Fruit fly (Drosophila melanogaster) whole organism: ENCODE data around the gene CG13907.

ENCODE experiments used
- CG8478 ChIP-seq: fragments of >200 bp; optimal IDR thresholded peaks from 2 replicates; lab custom pipeline; 2018; ENCODE audit warnings: inconsistent platforms
- EcR ChIP-seq, 2 experiments: fragments of >200 bp; optimal IDR thresholded peaks; 2 replicates each; lab custom pipeline; 2017; ENCODE audit warnings: missing biosample characterization in 2 of 2, missing genetic modification characterization in 2 of 2, missing genetic modification reagents in 2 of 2
- psq ChIP-seq: fragments of >200 bp; optimal IDR thresholded peaks from 2 replicates; lab custom pipeline; 2017

DNA sequence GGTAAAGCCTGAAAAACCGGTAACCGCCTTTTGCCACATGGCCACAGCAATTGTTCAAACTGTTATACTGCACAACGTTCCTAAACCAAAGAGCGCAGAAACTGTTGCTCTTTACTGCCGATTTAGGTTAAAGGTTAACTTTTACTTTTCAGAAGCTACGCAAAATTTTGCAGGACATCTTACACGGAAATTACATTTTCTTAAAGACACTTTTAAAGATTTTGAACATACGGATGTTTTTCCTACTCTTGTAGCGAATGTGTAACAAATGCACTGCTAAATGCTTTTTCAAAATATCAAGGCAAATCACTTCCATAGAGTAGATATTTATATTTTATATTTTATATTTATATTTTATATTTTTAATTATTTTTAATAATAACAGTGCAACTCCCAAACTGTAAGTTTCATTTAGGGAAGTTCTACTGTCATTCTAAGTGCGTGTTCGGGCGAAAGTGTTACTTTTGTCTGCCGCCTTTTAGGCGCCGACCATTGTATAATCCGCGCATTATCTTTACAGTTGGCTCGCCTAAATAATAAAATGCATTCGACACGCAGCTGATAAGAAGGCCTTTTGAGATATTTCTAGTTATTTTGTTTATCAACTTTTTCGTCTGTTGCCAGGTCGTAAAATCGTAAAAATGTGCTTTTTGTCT, 551 bp upstream of the CG13907 start:
- TF ChIP-seq psq (lab: Kevin White, UChicago) (no peak), CG8478 (no peak), EcR (GFP tag; optimal IDR thresholded peaks at IDR 0.05; lab: Kevin White, UChicago) (no peak)
